Worm (Caenorhabditis elegans) whole organism, L4 larva: Measurements from ENCODE around the gene H20J04.9.

Experiments used
- F10B5.3 ChIP-seq: sonication (generic microtip); optimal IDR thresholded peaks from 2 replicates; lab custom pipeline; 2016; ENCODE audit warnings: mild to moderate bottlenecking, missing genetic modification characterization, missing compliant biosample characterization
- F37D6.2 ChIP-seq: sonication (generic microtip); optimal IDR thresholded peaks from 2 replicates; lab custom pipeline; 2016; ENCODE audit warnings: mild to moderate bottlenecking, missing genetic modification characterization, missing compliant biosample characterization
- F49E8.2 ChIP-seq: sonication (generic microtip); optimal IDR thresholded peaks from 2 replicates; lab custom pipeline; 2016; ENCODE audit warnings: missing compliant biosample characterization, mild to moderate bottlenecking, missing genetic modification characterization, borderline replicate concordance
- Y5F2A.4 ChIP-seq: fragments of 200-800 bp; sonication (Bioruptor generic); optimal IDR thresholded peaks from 2 replicates; lab custom pipeline; 2018; ENCODE audit warnings: mild to moderate bottlenecking, missing genetic modification characterization, missing compliant biosample characterization
- arid-1 ChIP-seq: fragments of 200-800 bp; sonication (Bioruptor generic); conservative IDR thresholded peaks from 2 replicates; pipeline ENCODE4 v1.3.6; 2022; ENCODE audit warnings: missing genetic modification reagents, missing genetic modification characterization, missing compliant biosample characterization
- attf-4 ChIP-seq: sonication (generic microtip); optimal IDR thresholded peaks from 3 replicates; lab custom pipeline; 2017; ENCODE audit warnings: missing biosample characterization, missing genetic modification characterization
- ceh-20 ChIP-seq: fragments of 200-800 bp; sonication (Bioruptor generic); IDR thresholded peaks from 2 replicates; pipeline ENCODE4 v1.3.6; 2022; ENCODE audit warnings: missing genetic modification reagents, missing genetic modification characterization, missing compliant biosample characterization
- ceh-28 ChIP-seq: fragments of 150-350 bp; optimal IDR thresholded peaks from 2 replicates; lab custom pipeline; 2014; ENCODE audit warnings: missing biosample characterization, missing genetic modification reagents, missing genetic modification characterization
- ceh-32 ChIP-seq: sonication (generic microtip); optimal IDR thresholded peaks from 2 replicates; lab custom pipeline; 2016; ENCODE audit warnings: mild to moderate bottlenecking, missing genetic modification characterization, missing compliant biosample characterization; ENCODE audit not compliant: poor library complexity
- ctbp-1 ChIP-seq: fragments of 200-800 bp; sonication (Bioruptor generic); IDR thresholded peaks from 2 replicates; pipeline ENCODE4 v1.3.6; 2022; ENCODE audit warnings: missing genetic modification reagents, missing genetic modification characterization, missing compliant biosample characterization
- dmd-6 ChIP-seq: fragments of 200-800 bp; sonication (Bioruptor generic); IDR thresholded peaks from 2 replicates; pipeline ENCODE4 v1.3.6; 2022; ENCODE audit warnings: missing genetic modification reagents, missing genetic modification characterization, missing compliant biosample characterization
- duxl-1 ChIP-seq: sonication (generic microtip); optimal IDR thresholded peaks from 2 replicates; lab custom pipeline; 2016; ENCODE audit warnings: mild to moderate bottlenecking, missing genetic modification characterization, moderate library complexity, missing compliant biosample characterization; ENCODE audit not compliant: poor library complexity
- dve-1 ChIP-seq: sonication (generic microtip); optimal IDR thresholded peaks from 2 replicates; lab custom pipeline; 2017; ENCODE audit warnings: antibody characterized with exemption, mild to moderate bottlenecking, missing genetic modification characterization, missing compliant biosample characterization; ENCODE audit not compliant: insufficient read depth
- egl-43 ChIP-seq: fragments of 200-800 bp; sonication (Bioruptor generic); IDR thresholded peaks from 2 replicates; pipeline ENCODE4 v1.3.6; 2022; ENCODE audit warnings: missing genetic modification reagents, missing genetic modification characterization, missing compliant biosample characterization
- fkh-10 ChIP-seq: fragments of 150-350 bp; optimal IDR thresholded peaks from 2 replicates; lab custom pipeline; 2014; ENCODE audit warnings: missing biosample characterization, missing genetic modification reagents, missing genetic modification characterization
- gei-8 ChIP-seq: fragments of 200-800 bp; sonication (Bioruptor generic); optimal IDR thresholded peaks from 2 replicates; lab custom pipeline; 2018; ENCODE audit warnings: mild to moderate bottlenecking, missing genetic modification characterization, missing compliant biosample characterization
- hif-1 ChIP-seq, 2 experiments: sonication (generic microtip); optimal IDR thresholded peaks; 2 replicates each; lab custom pipeline; 2016 to 2017; ENCODE audit warnings: missing compliant biosample characterization in 2 of 2, missing genetic modification characterization in 2 of 2, missing genetic modification reagents in 2 of 2, missing genotype in 2 of 2, mild to moderate bottlenecking in 1 of 2
- hlh-11 ChIP-seq: fragments of 200-800 bp; sonication (Bioruptor generic); optimal IDR thresholded peaks from 2 replicates; lab custom pipeline; 2018; ENCODE audit warnings: mild to moderate bottlenecking, missing genetic modification characterization, missing compliant biosample characterization
- lim-7 ChIP-seq: fragments of 200-800 bp; sonication (Bioruptor generic); IDR thresholded peaks from 2 replicates; pipeline ENCODE4 v1.3.6; 2022; ENCODE audit warnings: missing genetic modification characterization, missing compliant biosample characterization
- lin-29 ChIP-seq: fragments of 200-800 bp; sonication (Bioruptor generic); IDR thresholded peaks from 2 replicates; pipeline ENCODE4 v1.3.6; 2022; ENCODE audit warnings: missing genetic modification reagents, missing genetic modification characterization, missing compliant biosample characterization
- madf-9 ChIP-seq: fragments of 200-800 bp; sonication (Bioruptor generic); conservative IDR thresholded peaks from 2 replicates; pipeline ENCODE4 v1.3.6; 2022; ENCODE audit warnings: missing genetic modification reagents, missing genetic modification characterization, missing compliant biosample characterization
- nhr-10 ChIP-seq: fragments of 150-350 bp; optimal IDR thresholded peaks from 2 replicates; lab custom pipeline; 2014; ENCODE audit warnings: missing biosample characterization, missing genetic modification characterization
- nhr-237 ChIP-seq: sonication (generic microtip); optimal IDR thresholded peaks from 2 replicates; lab custom pipeline; 2017; ENCODE audit warnings: missing biosample characterization, missing genetic modification characterization
- nhr-25 ChIP-seq: sonication (generic microtip); optimal IDR thresholded peaks from 2 replicates; lab custom pipeline; 2017; ENCODE audit warnings: missing genetic modification characterization, mild to moderate bottlenecking, missing compliant biosample characterization, antibody characterized with exemption, moderate library complexity, borderline replicate concordance; ENCODE audit not compliant: insufficient read depth
- nhr-42 ChIP-seq: fragments of 200-800 bp; sonication (Bioruptor generic); IDR thresholded peaks from 2 replicates; pipeline ENCODE4 v1.3.6; 2022; ENCODE audit warnings: missing genetic modification characterization, missing compliant biosample characterization
- nhr-76 ChIP-seq: fragments of 150-350 bp; optimal IDR thresholded peaks from 2 replicates; lab custom pipeline; 2014; ENCODE audit warnings: missing biosample characterization, missing genetic modification characterization
- php-3 ChIP-seq: fragments of 200-800 bp; sonication (Bioruptor generic); IDR thresholded peaks from 2 replicates; pipeline ENCODE4 v1.3.6; 2022; ENCODE audit warnings: missing genetic modification reagents, missing genetic modification characterization, missing compliant biosample characterization
- saeg-2 ChIP-seq: fragments of 200-800 bp; sonication (Bioruptor generic); IDR thresholded peaks from 2 replicates; pipeline ENCODE4 v1.3.6; 2022; ENCODE audit warnings: missing genetic modification reagents, missing genetic modification characterization, missing compliant biosample characterization
- set-16 ChIP-seq: fragments of 200-800 bp; sonication (Bioruptor generic); IDR thresholded peaks from 2 replicates; pipeline ENCODE4 v1.3.6; 2022; ENCODE audit warnings: missing genetic modification reagents, missing genetic modification characterization, missing compliant biosample characterization
- snpc-4 ChIP-seq: fragments of 150-350 bp; optimal IDR thresholded peaks from 2 replicates; lab custom pipeline; 2014; ENCODE audit warnings: missing biosample characterization, missing genetic modification characterization
- unc-62 ChIP-seq, 3 experiments: fragments of 150-350 bp in 1 of 3; sonication (generic microtip); optimal IDR thresholded peaks in 2 of 3; peaks in 1 of 3; 1 replicate in 1 of 3; 2 replicates in 2 of 3; lab custom pipeline; 2014 to 2017; ENCODE audit warnings: missing biosample characterization in 3 of 3, missing genetic modification characterization in 3 of 3, missing genetic modification reagents in 3 of 3, missing genotype in 1 of 3
- zfp-3 ChIP-seq: fragments of 200-800 bp; sonication (Bioruptor generic); conservative IDR thresholded peaks from 2 replicates; pipeline ENCODE4 v1.3.6; 2022; ENCODE audit warnings: missing genetic modification reagents, missing genetic modification characterization, missing compliant biosample characterization

The H20J04.9 gene

DNA sequence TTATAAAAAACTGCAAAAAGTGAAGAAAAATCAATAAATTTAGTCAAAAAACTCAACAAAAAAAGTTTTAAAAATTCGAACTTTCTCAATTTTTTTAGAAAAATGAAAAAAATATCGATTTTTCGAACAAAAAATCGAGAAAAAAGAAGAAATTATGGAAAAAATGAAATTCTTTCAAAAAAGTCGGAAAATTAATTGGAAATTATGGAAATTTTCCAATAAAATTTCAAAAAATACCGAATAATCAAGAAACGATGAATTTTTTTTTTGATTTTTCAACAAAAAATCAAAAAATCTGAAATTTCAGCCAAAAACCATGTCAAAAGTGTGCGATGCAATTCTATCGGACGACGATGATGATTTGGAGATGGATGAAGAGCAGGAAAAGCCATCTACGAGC lies 22.3 kb upstream of the H20J04.9 start, which contains the start of gene H20J04.4:
Gene H20J04.4 (plus strand): TSS at position 301 of the 400 bp plus-strand sequence.
- TF ChIP-seq F10B5.3 (tag; lab: Kevin White, UChicago) (no peak), F49E8.2 (tag; lab: Kevin White, UChicago) (no peak), dve-1 (tag; lab: Kevin White, UChicago) (no peak)
- TF ChIP-seq, all 104 proteins: peak for 0

DNA sequence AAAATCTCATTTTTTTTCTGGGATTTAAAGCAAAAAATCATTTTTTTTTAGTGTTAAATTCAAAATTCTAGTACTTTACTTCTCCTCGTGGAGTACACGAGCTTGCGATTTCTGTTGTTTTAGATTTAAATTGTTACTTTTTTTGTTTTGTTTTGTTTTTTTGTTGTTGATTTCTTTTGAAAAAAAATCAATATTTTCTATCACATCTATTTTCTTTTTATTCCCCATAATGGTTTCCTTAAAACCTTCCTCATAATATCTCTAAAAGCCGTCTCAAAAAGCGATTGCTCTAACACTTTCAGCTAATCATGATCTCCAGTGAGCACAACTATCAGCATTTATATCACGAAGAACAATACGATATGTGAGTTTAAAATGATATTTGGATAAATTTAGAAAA lies 16.5 kb upstream of the H20J04.9 start, which contains the start of gene madf-3:
Gene madf-3 (plus strand): TSS at position 301 of the 400 bp plus-strand sequence.
- TF ChIP-seq lim-7 (GFP tag; lab: Robert Waterston, UW) = no peak
- TF ChIP-seq dmd-6 = 0 out of 2 replicates have a peak, but pooled peaks have one; percentile 2

DNA sequence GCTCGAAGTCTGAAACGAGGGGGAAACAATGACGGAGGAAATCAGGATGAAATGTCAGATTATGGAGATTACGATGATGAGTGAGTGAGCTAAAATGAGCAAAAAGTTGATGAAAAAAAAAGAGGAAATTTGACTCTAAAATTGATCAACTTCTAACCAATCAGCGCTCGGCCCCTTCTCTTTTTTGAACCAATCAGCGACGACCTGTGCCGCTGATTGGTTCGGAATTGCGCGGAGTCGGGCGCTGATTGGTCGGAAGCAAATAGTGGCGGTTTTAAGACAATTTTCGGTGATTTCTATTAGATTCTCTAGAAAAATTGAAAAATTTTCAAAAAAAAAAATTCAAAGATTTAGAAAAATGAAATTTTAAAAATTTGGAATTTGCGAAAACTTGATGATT lies 13.3 kb upstream of the H20J04.9 start:
- TF ChIP-seq Y5F2A.4 (GFP tag; lab: Kevin White, UChicago) = no peak

DNA sequence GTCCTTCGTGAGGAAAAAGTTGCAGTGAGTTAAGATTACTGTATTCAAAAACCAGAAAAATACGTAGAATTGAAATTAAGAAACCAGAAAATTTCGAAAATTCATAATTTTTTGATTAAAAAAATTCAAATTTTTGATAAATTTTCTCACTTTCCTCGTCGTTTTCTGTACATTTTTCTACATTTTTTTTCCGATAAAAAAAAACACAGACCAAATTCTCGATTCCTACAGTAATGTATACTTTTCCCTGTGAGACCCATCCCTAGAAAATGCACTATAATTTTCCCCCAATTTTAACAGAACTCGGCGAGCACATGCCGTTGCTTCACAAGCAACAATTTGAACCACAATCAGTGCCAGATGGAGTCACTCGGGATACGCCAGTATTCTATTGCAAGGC lies 11.1 kb upstream of the H20J04.9 start, which contains the start of gene athp-2:
Gene athp-2 (plus strand): TSS at position 301 of the 400 bp plus-strand sequence.
- TF ChIP-seq lin-29 (GFP tag; lab: Robert Waterston, UW) (no peak), php-3 (GFP tag; lab: Robert Waterston, UW) (no peak), F49E8.2 (tag; lab: Kevin White, UChicago) (no peak)
- TF ChIP-seq, all 104 proteins: peak for 0

DNA sequence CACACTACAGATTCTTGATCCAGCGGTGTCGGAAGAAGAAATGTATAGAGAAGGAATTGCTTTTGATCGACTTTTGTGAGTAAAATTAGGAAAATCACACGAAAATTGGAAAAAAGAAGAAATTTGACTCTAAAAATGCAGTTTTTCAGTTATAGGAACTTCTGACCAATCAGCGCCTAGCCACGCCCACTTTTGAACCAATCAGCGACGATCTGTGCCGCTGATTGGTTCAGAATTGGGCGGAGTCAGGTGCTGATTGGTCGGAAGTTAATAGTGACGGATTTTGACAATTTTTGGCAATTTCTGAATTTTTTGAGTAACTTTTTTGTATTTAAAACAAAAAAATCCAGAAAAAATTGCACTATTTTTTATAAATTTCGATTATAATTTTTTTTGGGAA lies 9.5 kb upstream of the H20J04.9 start:
- no peak for TF ChIP-seq ctbp-1
- no peak for TF ChIP-seq nhr-237 (tag; lab: Kevin White, UChicago)
- TF ChIP-seq nhr-76 (tag; lab: Kevin White, UChicago) = no peak
- TF ChIP-seq nhr-10 = no peak
- TF ChIP-seq egl-43 (GFP tag; lab: Robert Waterston, UW) = no peak
- TF ChIP-seq Y5F2A.4 (GFP tag; lab: Kevin White, UChicago) = no peak
- no peak for TF ChIP-seq snpc-4 (tag; lab: Kevin White, UChicago)
- TF ChIP-seq attf-4 (tag; lab: Kevin White, UChicago) = no peak
- no peak for TF ChIP-seq fkh-10 (GFP tag; lab: Kevin White, UChicago)
- TF ChIP-seq, all 104 proteins: peak for 0

DNA sequence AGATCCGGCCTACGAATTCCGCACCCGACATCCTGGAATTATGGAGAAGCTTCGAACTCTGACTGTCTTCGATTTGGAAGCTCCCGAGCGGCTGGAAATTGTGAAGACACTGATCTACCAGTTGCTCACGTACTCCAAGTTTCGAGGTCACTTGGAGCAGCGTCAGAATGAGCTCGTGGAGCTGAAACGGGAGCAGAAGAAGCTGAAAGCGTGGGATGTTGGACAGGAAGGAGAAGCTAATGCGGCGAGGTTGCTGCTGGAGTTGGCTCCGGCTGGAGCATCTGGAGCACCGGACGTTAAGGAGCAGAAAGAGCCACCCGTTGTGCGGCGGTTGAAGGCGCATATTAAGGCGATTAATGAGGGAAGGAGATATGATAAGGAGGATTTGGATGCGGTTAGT lies 6.7 kb upstream of the H20J04.9 start:
- TF ChIP-seq unc-62 (GFP tag; optimal IDR thresholded peaks at IDR 0.05 in 1 of 2; lab: Kevin White, UChicago) (peak in 1 of 2 experiments; percentile 2), unc-62 (tag; optimal IDR thresholded peaks at IDR 0.05; lab: Kevin White, UChicago) (no peak), arid-1 (GFP tag; lab: Robert Waterston, UW) (no peak), ceh-32 (tag; lab: Kevin White, UChicago) (no peak), F49E8.2 (tag; lab: Kevin White, UChicago) (no peak), ceh-28 (tag; lab: Kevin White, UChicago) (no peak), madf-9 (GFP tag; lab: Robert Waterston, UW) (no peak), set-16 (peak; percentile 81)
- TF ChIP-seq, all 104 proteins: peak for 2

DNA sequence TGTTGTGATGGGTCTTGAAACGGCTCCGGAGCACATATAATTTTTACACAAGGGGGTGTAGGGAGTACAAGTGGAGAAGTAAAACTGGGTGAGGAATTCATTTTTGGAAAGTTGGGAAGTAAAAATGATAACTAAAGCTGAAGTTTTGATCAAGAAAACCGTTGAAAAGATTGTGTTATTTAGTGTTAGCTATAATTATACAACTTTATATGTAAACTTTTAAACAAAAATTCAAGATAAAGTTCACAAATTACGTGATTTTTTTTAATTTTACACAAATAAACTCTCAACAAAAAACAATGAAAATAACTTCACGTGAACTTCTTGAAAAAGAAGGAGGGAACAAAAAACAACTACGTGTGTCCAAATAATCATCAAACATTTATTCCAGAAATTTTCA lies 4.2 kb downstream of the H20J04.9 start, which contains the start of the genes H20J04.7 and H20J04.1:
Gene H20J04.7 (minus strand): TSS at position 101 of the 400 bp plus-strand sequence.
Gene H20J04.1 (plus strand): TSS at position 397 of the 400 bp plus-strand sequence.
- TF ChIP-seq egl-43 (GFP tag; lab: Robert Waterston, UW) (no peak), hif-1 (tag; optimal IDR thresholded peaks at IDR 0.05; lab: Kevin White, UChicago) (no peak), madf-9 (GFP tag; lab: Robert Waterston, UW) (no peak), ceh-20 (GFP tag; lab: Robert Waterston, UW) (no peak)

DNA sequence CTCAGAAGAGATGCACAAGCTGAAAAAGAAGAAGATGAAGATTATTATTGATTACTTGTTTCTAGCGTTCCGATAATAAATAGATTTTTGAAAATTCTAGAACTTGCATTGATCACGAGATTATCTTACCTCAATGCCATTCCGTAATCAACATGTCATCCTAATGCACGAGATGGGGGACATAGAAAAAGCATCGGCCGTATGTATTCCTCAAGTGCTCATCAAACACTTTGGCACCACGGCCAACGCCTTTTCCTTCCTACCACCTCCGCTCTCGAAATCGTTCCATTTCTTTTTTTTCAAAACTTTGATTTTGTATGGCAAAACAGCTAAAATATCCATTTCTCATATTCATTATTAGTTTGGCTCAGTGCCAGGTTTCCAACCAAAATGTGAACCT lies 7.8 kb downstream of the H20J04.9 start, which contains the start of gene lat-2:
Gene lat-2 (plus strand): TSS at position 301 of the 400 bp plus-strand sequence.
- TF ChIP-seq hlh-11 (tag; lab: Kevin White, UChicago) = no peak
- no peak for TF ChIP-seq nhr-42 (GFP tag; lab: Robert Waterston, UW)
- TF ChIP-seq saeg-2 = no peak
- no peak for TF ChIP-seq gei-8 (GFP tag; lab: Kevin White, UChicago)
- no peak for TF ChIP-seq duxl-1 (tag; lab: Kevin White, UChicago)
- TF ChIP-seq zfp-3 (GFP tag; lab: Robert Waterston, UW) = no peak
- no peak for TF ChIP-seq F37D6.2 (tag; lab: Kevin White, UChicago)
- no peak for TF ChIP-seq nhr-25 (tag; lab: Kevin White, UChicago)
- peak in 1 of 2 experiments; percentile 67 for TF ChIP-seq unc-62 (GFP tag; optimal IDR thresholded peaks at IDR 0.05 in 1 of 2; lab: Kevin White, UChicago)
- no peak for TF ChIP-seq unc-62 (tag; optimal IDR thresholded peaks at IDR 0.05; lab: Kevin White, UChicago)
